Fruit fly (Drosophila melanogaster) whole organism, wandering third instar larva: Measurements from ENCODE around the gene CG10286.
A peak's percentile ranks its signal among the peaks of the same experiment; 100 is the strongest.

Experiments
- Abd-B ChIP-seq: fragments of >200 bp; optimal IDR thresholded peaks from 2 replicates; lab custom pipeline; 2017; ENCODE audit warnings: missing biosample characterization, missing genetic modification characterization
- CG32264 ChIP-seq: fragments of 200-800 bp; sonication (Bioruptor generic); optimal IDR thresholded peaks from 2 replicates; lab custom pipeline; 2016; ENCODE audit warnings: missing biosample characterization, missing genetic modification characterization
- CG9705 ChIP-seq: fragments of 200-800 bp; sonication (Bioruptor generic); optimal IDR thresholded peaks from 2 replicates; lab custom pipeline; 2018; ENCODE audit warnings: missing biosample characterization, mild to moderate bottlenecking, missing genetic modification characterization
- CrebA ChIP-seq: fragments of 200-800 bp; sonication (Bioruptor generic); optimal IDR thresholded peaks from 2 replicates; lab custom pipeline; 2016; ENCODE audit warnings: missing biosample characterization, mild to moderate bottlenecking, missing genetic modification characterization, borderline replicate concordance
- Dif ChIP-seq: fragments of 200-275, 200-300 bp; sonication (Bioruptor generic); optimal IDR thresholded peaks from 2 replicates; lab custom pipeline; 2018; ENCODE audit warnings: missing biosample characterization, missing genetic modification characterization; ENCODE audit not compliant: partially characterized antibody
- GATAd ChIP-seq: sonication (Bioruptor generic); optimal IDR thresholded peaks from 2 replicates; lab custom pipeline; 2016; ENCODE audit warnings: missing biosample characterization, missing genetic modification characterization
- HLH106 ChIP-seq: fragments of 200-800 bp; optimal IDR thresholded peaks from 3 replicates; lab custom pipeline; 2019; ENCODE audit warnings: missing biosample characterization, mild to moderate bottlenecking, missing genetic modification characterization, moderate library complexity
- Hnf4 ChIP-seq: fragments of 200-800 bp; sonication (Bioruptor generic); optimal IDR thresholded peaks from 2 replicates; lab custom pipeline; 2016; ENCODE audit warnings: missing biosample characterization, mild to moderate bottlenecking, missing genetic modification characterization
- Hr78 ChIP-seq: fragments of >200 bp; optimal IDR thresholded peaks from 2 replicates; lab custom pipeline; 2017; ENCODE audit warnings: missing biosample characterization, missing genetic modification characterization
- Hr83 ChIP-seq: fragments of 200-300 bp; sonication (Bioruptor generic); optimal IDR thresholded peaks from 2 replicates; lab custom pipeline; 2016; ENCODE audit warnings: missing biosample characterization, mild to moderate bottlenecking, missing genetic modification characterization, moderate library complexity; ENCODE audit not compliant: poor library complexity, severe bottlenecking
- Jra ChIP-seq: sonication (Bioruptor generic); optimal IDR thresholded peaks from 2 replicates; lab custom pipeline; 2016; ENCODE audit warnings: missing biosample characterization, missing genetic modification characterization
- Mio ChIP-seq: sonication (Bioruptor generic); optimal IDR thresholded peaks from 2 replicates; lab custom pipeline; 2016; ENCODE audit warnings: missing biosample characterization, missing genetic modification characterization
- Myc ChIP-seq: fragments of >200 bp; optimal IDR thresholded peaks from 2 replicates; lab custom pipeline; 2017
- N ChIP-seq: fragments of >200 bp; optimal IDR thresholded peaks from 2 replicates; lab custom pipeline; 2018; ENCODE audit warnings: missing biosample characterization, missing external identifiers, missing genetic modification characterization
- OdsH ChIP-seq: fragments of 200-800 bp; sonication (Bioruptor generic); optimal IDR thresholded peaks from 2 replicates; lab custom pipeline; 2016; ENCODE audit warnings: missing biosample characterization, mild to moderate bottlenecking, missing genetic modification characterization
- Rel ChIP-seq, 2 experiments: fragments of 200-800 bp; sonication (Bioruptor generic) in 1 of 2; optimal IDR thresholded peaks; 2 replicates in 1 of 2; 3 replicates in 1 of 2; lab custom pipeline; 2016 to 2019; ENCODE audit warnings: mild to moderate bottlenecking in 2 of 2, missing biosample characterization in 2 of 2, missing genetic modification characterization in 2 of 2, moderate library complexity in 1 of 2
- Sp1 ChIP-seq: fragments of 200-800 bp; sonication (Bioruptor generic); optimal IDR thresholded peaks from 3 replicates; lab custom pipeline; 2019; ENCODE audit warnings: missing biosample characterization, mild to moderate bottlenecking, missing genetic modification characterization, moderate library complexity
- Vsx2 ChIP-seq: fragments of 200-300, 225-300 bp; sonication (Bioruptor generic); optimal IDR thresholded peaks from 2 replicates; lab custom pipeline; 2018; ENCODE audit warnings: missing biosample characterization, missing genetic modification characterization; ENCODE audit not compliant: partially characterized antibody
- br ChIP-seq: fragments of 200-800 bp; sonication (Bioruptor generic); optimal IDR thresholded peaks from 2 replicates; lab custom pipeline; 2016; ENCODE audit warnings: missing biosample characterization, missing genetic modification characterization
- brk ChIP-seq: fragments of 200-800 bp; sonication (Bioruptor generic); optimal IDR thresholded peaks from 2 replicates; lab custom pipeline; 2016; ENCODE audit warnings: missing biosample characterization, mild to moderate bottlenecking, missing genetic modification characterization
- dl ChIP-seq, 2 experiments: fragments of 175-275, 200-275 bp in 1 of 2; fragments of 200-275 bp in 1 of 2; sonication (Bioruptor generic); optimal IDR thresholded peaks; lab custom pipeline; 2018; ENCODE audit warnings: mild to moderate bottlenecking in 2 of 2, missing biosample characterization in 2 of 2, missing genetic modification characterization in 2 of 2, moderate library complexity in 2 of 2; ENCODE audit not compliant: partially characterized antibody in 2 of 2, insufficient read depth in 1 of 2
- dmrt93B ChIP-seq: fragments of 200-800 bp; sonication (Bioruptor generic); optimal IDR thresholded peaks from 2 replicates; lab custom pipeline; 2018; ENCODE audit warnings: missing biosample characterization, mild to moderate bottlenecking, missing genetic modification characterization
- foxo ChIP-seq, 2 experiments: fragments of 200-800 bp; sonication (Bioruptor generic); optimal IDR thresholded peaks; 2 replicates in 1 of 2; 3 replicates in 1 of 2; lab custom pipeline; 2016 to 2017; ENCODE audit warnings: missing biosample characterization in 2 of 2, missing genetic modification characterization in 2 of 2
- fru ChIP-seq: fragments of 200-800 bp; sonication (Bioruptor generic); optimal IDR thresholded peaks from 3 replicates; lab custom pipeline; 2016; ENCODE audit warnings: missing biosample characterization, mild to moderate bottlenecking, missing genetic modification characterization
- h ChIP-seq: fragments of 200-800 bp; sonication (Bioruptor generic); optimal IDR thresholded peaks from 3 replicates; lab custom pipeline; 2016; ENCODE audit warnings: missing biosample characterization, mild to moderate bottlenecking, missing genetic modification characterization
- jim ChIP-seq: fragments of 175-275, 200-325 bp; sonication (Bioruptor generic); optimal IDR thresholded peaks from 2 replicates; lab custom pipeline; 2016; ENCODE audit warnings: missing biosample characterization, mild to moderate bottlenecking, missing genetic modification characterization
- lola ChIP-seq: fragments of >200 bp; optimal IDR thresholded peaks from 2 replicates; lab custom pipeline; 2017; ENCODE audit warnings: missing biosample characterization, missing genetic modification characterization
- pan ChIP-seq: fragments of >200 bp; optimal IDR thresholded peaks from 2 replicates; lab custom pipeline; 2017
- psq ChIP-seq: fragments of 200-800 bp; sonication (Bioruptor generic); optimal IDR thresholded peaks from 3 replicates; lab custom pipeline; 2017; ENCODE audit warnings: missing biosample characterization, mild to moderate bottlenecking, missing genetic modification characterization, moderate library complexity
- rgr ChIP-seq: fragments of 200-800 bp; sonication (Bioruptor generic); optimal IDR thresholded peaks from 3 replicates; lab custom pipeline; 2016; ENCODE audit warnings: missing biosample characterization, mild to moderate bottlenecking, missing genetic modification characterization
- sage ChIP-seq: fragments of 200-800 bp; sonication (Bioruptor generic); optimal IDR thresholded peaks from 2 replicates; lab custom pipeline; 2016; ENCODE audit warnings: missing biosample characterization, mild to moderate bottlenecking, missing genetic modification characterization
- sv ChIP-seq: fragments of 200-800 bp; sonication (Bioruptor generic); optimal IDR thresholded peaks from 3 replicates; lab custom pipeline; 2016; ENCODE audit warnings: missing biosample characterization, missing genetic modification characterization
- tai ChIP-seq: sonication (Bioruptor generic); optimal IDR thresholded peaks from 2 replicates; lab custom pipeline; 2016; ENCODE audit warnings: missing biosample characterization, missing genetic modification characterization
- usp ChIP-seq: fragments of >200 bp; optimal IDR thresholded peaks from 2 replicates; lab custom pipeline; 2017; ENCODE audit warnings: missing biosample characterization, missing genetic modification characterization
- woc ChIP-seq: sonication (Bioruptor generic); optimal IDR thresholded peaks from 2 replicates; lab custom pipeline; 2016; ENCODE audit warnings: missing biosample characterization, mild to moderate bottlenecking, missing genetic modification characterization

Gene CG10286

DNA sequence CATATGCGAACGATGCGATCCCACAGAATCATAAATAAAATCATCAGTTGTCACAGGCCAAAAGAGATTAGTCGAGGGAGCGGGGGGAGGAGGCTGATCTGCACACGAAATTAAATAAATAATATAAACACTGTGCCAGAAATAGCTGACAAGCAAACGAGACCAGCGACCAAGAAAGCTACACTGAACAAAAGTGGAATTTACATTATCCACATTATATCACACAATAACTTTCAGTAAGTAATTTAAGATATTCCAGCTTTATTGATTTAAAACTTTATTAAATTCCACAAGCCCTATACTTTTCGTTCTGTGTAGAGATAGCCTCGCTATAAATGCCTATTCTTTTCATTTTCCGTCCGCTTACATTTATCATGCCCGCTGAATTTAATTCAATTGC is 35.4 kb downstream of the CG10286 start (continued):
- peak; percentile 69 for TF ChIP-seq Jra

DNA sequence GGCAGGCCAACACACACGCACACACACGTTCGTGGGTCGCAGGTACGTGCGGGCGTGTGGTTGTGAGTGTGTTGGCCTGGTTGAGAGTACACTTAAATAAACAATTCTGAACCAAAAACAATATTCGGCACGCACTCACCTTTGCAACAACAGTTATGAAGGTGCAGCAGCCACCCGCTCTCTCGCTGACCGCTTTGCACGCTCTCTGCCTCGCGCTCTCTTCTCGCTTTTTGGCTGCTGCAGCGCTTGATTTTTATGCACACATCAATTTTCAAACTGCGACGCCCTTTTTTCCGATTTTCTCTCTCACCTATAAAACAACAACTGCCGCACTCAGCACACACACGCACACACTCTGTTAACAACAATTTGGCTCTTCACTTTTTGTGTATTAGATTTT is 36.5 kb downstream of the CG10286 start:
- TF ChIP-seq foxo (GFP tag; optimal IDR thresholded peaks at IDR 0.05; lab: Kevin White, UChicago) (peak in 1 of 2 experiments; percentile 31), tai (no peak), woc (GFP tag; lab: Kevin White, UChicago) (peak; percentile 36), psq (GFP tag; lab: Kevin White, UChicago) (no peak), CG9705 (GFP tag; lab: Kevin White, UChicago) (peak; percentile 5), Dif (GFP tag; lab: Kevin White, UChicago) (peak; percentile 53), Abd-B (GFP tag; lab: Kevin White, UChicago) (no peak), Hr83 (GFP tag; lab: Kevin White, UChicago) (peak; percentile 47), dl (GFP tag; optimal IDR thresholded peaks at IDR 0.05; lab: Kevin White, UChicago; ENCODE audit: insufficient read depth in 1 of 2, partially characterized antibody in 2 of 2) (peak in 1 of 2 experiments; percentile 63), usp (no peak), lola (GFP tag; lab: Kevin White, UChicago) (no peak), sv (GFP tag; lab: Kevin White, UChicago) (no peak)

DNA sequence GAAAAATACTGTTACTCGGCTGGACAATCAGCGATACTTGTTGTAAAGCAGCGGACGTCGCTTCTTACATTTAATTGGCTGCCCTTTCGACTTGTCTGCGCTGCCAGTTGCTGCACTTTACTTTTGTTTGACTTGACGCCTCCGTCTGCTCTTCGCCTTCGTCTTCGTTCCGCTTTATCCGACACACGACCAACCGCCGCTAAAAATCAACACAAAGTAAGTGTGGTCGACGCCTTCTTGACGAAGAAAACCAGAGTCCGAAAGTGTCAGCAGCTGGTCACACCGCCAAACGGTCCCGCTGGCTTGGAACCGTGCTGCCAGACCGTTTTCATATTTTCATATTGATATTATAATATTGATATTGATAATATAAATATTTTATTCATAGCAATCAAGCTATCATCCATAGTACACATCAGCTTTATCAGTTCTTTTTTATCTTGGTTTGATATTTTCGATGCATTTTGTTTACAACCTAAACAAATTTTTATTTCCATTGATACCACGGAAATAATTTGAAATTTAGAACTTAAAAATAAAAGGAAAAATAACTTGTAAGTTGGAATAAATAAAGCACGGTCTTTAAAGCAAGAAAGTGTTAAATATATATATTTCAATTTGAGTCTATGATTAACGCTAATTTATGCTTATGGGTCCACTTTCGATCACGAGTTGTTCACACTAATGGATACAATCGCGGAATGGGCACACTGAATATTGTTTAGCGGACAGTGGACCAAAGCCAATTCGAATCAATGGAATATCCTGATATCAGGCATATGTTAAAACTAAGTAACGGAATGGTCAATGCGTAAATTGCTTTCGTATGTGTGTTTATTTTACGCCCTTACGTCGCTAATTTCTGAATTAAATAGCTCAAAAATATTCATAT is 37.2 kb downstream of the CG10286 start, which contains the start of gene Dmtn:
Gene Dmtn, minus strand, starts transcription at position 222 of the 892 bp plus-strand sequence.
- TF ChIP-seq tai (no peak), Vsx2 (GFP tag; lab: Kevin White, UChicago) (peak; percentile 58), Rel (GFP tag; optimal IDR thresholded peaks at IDR 0.05; lab: Kevin White, UChicago) (no peak), Rel (tag; optimal IDR thresholded peaks at IDR 0.05; lab: Kevin White, UChicago) (peak; percentile 42), br (GFP tag; lab: Kevin White, UChicago) (peak; percentile 40), Hr83 (GFP tag; lab: Kevin White, UChicago) (peak; percentile 62), brk (GFP tag; lab: Kevin White, UChicago) (peak; percentile 1), woc (GFP tag; lab: Kevin White, UChicago) (peak; percentile 44), foxo (GFP tag; optimal IDR thresholded peaks at IDR 0.05; lab: Kevin White, UChicago) (no peak), fru (no peak), HLH106 (tag; lab: Kevin White, UChicago) (peak; percentile 37), Hnf4 (GFP tag; lab: Kevin White, UChicago) (peak; percentile 47), pan (no peak), Dif (GFP tag; lab: Kevin White, UChicago) (peak; percentile 45), h (peak; percentile 25), dmrt93B (GFP tag; lab: Kevin White, UChicago) (no peak), jim (GFP tag; lab: Kevin White, UChicago) (peak; percentile 18), Sp1 (GFP tag; lab: Kevin White, UChicago) (peak; percentile 31), dl (GFP tag; optimal IDR thresholded peaks at IDR 0.05; lab: Kevin White, UChicago; ENCODE audit: insufficient read depth in 1 of 2, partially characterized antibody in 2 of 2) (peak in 1 of 2 experiments; percentile 12)
- TF ChIP-seq, all 38 proteins: peak for 13

DNA sequence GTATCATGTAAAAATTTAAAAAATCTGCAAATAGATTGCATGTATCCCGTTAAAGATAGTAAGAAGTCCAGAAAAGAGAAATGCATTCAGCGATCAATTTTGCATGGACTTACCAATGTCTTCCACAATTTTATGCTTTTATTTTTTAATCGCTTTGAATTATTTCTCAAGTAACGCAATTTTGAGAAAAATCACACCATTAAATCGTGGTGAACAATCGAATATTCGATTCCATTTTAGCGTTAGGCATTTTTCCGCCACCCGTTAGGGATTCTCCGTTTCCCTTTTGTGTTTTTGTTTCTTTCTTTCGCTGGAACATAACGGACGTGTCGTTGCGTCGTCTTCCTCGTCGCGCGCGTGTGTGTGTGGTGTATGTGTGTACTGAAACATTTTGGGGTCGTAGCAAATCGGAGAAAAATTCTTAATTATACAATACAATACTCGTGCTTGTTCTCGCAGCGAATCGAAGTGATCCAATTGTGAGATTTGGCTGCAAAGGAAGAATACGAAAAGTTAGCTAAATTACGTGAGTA is 37.9 kb downstream of the CG10286 start, which contains the start of gene gpp:
Gene gpp, plus strand, starts transcription at position 290 of the 533 bp plus-strand sequence.
- TF ChIP-seq psq (GFP tag; lab: Kevin White, UChicago) (peak; percentile 99), fru (no peak), Hr78 (no peak), Rel (GFP tag; optimal IDR thresholded peaks at IDR 0.05; lab: Kevin White, UChicago) (no peak), Rel (tag; optimal IDR thresholded peaks at IDR 0.05; lab: Kevin White, UChicago) (peak; percentile 34), tai (no peak), sage (no peak), Sp1 (GFP tag; lab: Kevin White, UChicago) (peak; percentile 42), Vsx2 (GFP tag; lab: Kevin White, UChicago) (peak; percentile 16), Mio (GFP tag; lab: Kevin White, UChicago) (no peak), Jra (no peak), Hr83 (GFP tag; lab: Kevin White, UChicago) (peak; percentile 32), CrebA (GFP tag; lab: Kevin White, UChicago) (no peak), woc (GFP tag; lab: Kevin White, UChicago) (peak; percentile 22), OdsH (GFP tag; lab: Kevin White, UChicago) (no peak), rgr (peak; percentile 7), brk (GFP tag; lab: Kevin White, UChicago) (peak; percentile 19), Myc (lab: Kevin White, UChicago) (no peak), dmrt93B (GFP tag; lab: Kevin White, UChicago) (no peak), br (GFP tag; lab: Kevin White, UChicago) (no peak), Abd-B (GFP tag; lab: Kevin White, UChicago) (no peak), h (no peak), Hnf4 (GFP tag; lab: Kevin White, UChicago) (no peak), GATAd (GFP tag; lab: Kevin White, UChicago) (no peak), lola (GFP tag; lab: Kevin White, UChicago) (no peak), dl (GFP tag; optimal IDR thresholded peaks at IDR 0.05; lab: Kevin White, UChicago; ENCODE audit: insufficient read depth in 1 of 2, partially characterized antibody in 2 of 2) (no peak), HLH106 (tag; lab: Kevin White, UChicago) (no peak), pan (no peak), Dif (GFP tag; lab: Kevin White, UChicago) (peak; percentile 5), CG9705 (GFP tag; lab: Kevin White, UChicago) (no peak), usp (no peak), N (GFP tag; lab: Kevin White, UChicago) (no peak), sv (GFP tag; lab: Kevin White, UChicago) (peak; percentile 20), CG32264 (GFP tag; lab: Kevin White, UChicago) (no peak)
